Worm (Caenorhabditis elegans) whole organism, L3 larva: ENCODE measurements around the gene C28H8.5.

Experiments
- elt-2 ChIP-seq: sonication (generic microtip); optimal IDR thresholded peaks from 2 replicates; lab custom pipeline; 2016; ENCODE audit warnings: missing genetic modification reagents, mild to moderate bottlenecking, missing genetic modification characterization, missing compliant biosample characterization
- tbx-2 ChIP-seq: sonication (generic microtip); optimal IDR thresholded peaks from 2 replicates; lab custom pipeline; 2016; ENCODE audit warnings: mild to moderate bottlenecking, missing genetic modification characterization, missing compliant biosample characterization
- ztf-4 ChIP-seq: fragments of 150-350 bp; optimal IDR thresholded peaks from 2 replicates; lab custom pipeline; 2014; ENCODE audit warnings: missing biosample characterization, missing genetic modification characterization

- TF ChIP-seq elt-2 (tag; lab: Kevin White, UChicago): no peak
- TF ChIP-seq ztf-4: no peak
- no peak for TF ChIP-seq tbx-2 (tag; lab: Kevin White, UChicago)
Measured at ce11 chrIII:5908408-5908807, 24.3 kb downstream of the C28H8.5 start, which contains the start of gene C28H8.3.
